Worm (Caenorhabditis elegans): ENCODE measurements around the gene nhr-257.

The nhr-257 gene

ce11 chrII:3808643-3809042 lies 44.1 kb upstream of the nhr-257 start:
- TF ChIP-seq nhr-76 (tag; optimal IDR thresholded peaks at IDR 0.05) (no peak), hlh-1 (tag; optimal IDR thresholded peaks at IDR 0.05) (no peak), unc-39 (tag; optimal IDR thresholded peaks at IDR 0.05) (no peak), ham-2 (GFP tag; optimal IDR thresholded peaks at IDR 0.05) (no peak), nhr-2 (tag; optimal IDR thresholded peaks at IDR 0.05) (no peak), bed-3 (GFP tag; optimal IDR thresholded peaks at IDR 0.05) (no peak), unc-62 (GFP tag; optimal IDR thresholded peaks at IDR 0.05) (no peak), nhr-237 (tag; optimal IDR thresholded peaks at IDR 0.05) (no peak), ceh-43 (GFP tag; optimal IDR thresholded peaks at IDR 0.05) (no peak), tbx-8 (GFP tag; optimal IDR thresholded peaks at IDR 0.05) (no peak), lin-13 (tag; optimal IDR thresholded peaks at IDR 0.05) (no peak), flh-1 (GFP tag; optimal IDR thresholded peaks at IDR 0.05) (no peak), mep-1 (tag; optimal IDR thresholded peaks at IDR 0.05) (no peak), blmp-1 (tag; optimal IDR thresholded peaks at IDR 0.05) (no peak), mab-5 (tag; optimal IDR thresholded peaks at IDR 0.05) (no peak), drap-1 (GFP tag; optimal IDR thresholded peaks at IDR 0.05) (no peak), sem-2 (GFP tag; optimal IDR thresholded peaks at IDR 0.05) (no peak), nhr-12 (tag; optimal IDR thresholded peaks at IDR 0.05) (no peak), lin-32 (GFP tag; optimal IDR thresholded peaks at IDR 0.05) (no peak)

DNA sequence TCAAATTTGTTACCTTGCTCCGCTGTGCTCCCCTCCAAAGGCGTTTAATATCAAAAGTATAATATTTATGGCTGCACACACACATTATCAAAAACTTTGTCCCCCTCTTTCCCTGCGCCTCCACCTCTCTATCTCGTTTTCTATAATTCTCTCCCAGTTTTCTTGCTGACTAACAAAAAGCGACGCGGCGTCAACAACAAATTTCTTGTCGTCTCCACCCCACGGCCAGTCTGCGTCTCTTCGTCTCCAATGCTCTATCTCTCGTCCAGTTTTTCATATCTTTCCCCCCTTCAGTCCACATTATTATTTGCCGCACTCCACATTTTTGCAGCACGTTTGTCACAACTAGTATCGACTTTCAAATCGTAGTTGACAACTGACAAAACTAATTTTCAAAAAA lies 42.2 kb upstream of the nhr-257 start:
- TF ChIP-seq snpc-4 (tag; optimal IDR thresholded peaks at IDR 0.05) = no peak
- no peak for TF ChIP-seq mls-2 (tag; optimal IDR thresholded peaks at IDR 0.05)
- TF ChIP-seq M03D4.4 (tag; optimal IDR thresholded peaks at IDR 0.05) = no peak
- TF ChIP-seq hlh-1 (tag; optimal IDR thresholded peaks at IDR 0.05) = no peak
- TF ChIP-seq cnd-1 (tag; optimal IDR thresholded peaks at IDR 0.05) = no peak
- no peak for TF ChIP-seq ham-2 (GFP tag; optimal IDR thresholded peaks at IDR 0.05)
- peak; percentile 7 for TF ChIP-seq ces-1 (GFP tag; optimal IDR thresholded peaks at IDR 0.05)
- no peak for TF ChIP-seq sptf-1 (tag; optimal IDR thresholded peaks at IDR 0.05)
- TF ChIP-seq ceh-43 (GFP tag; optimal IDR thresholded peaks at IDR 0.05) = no peak
- TF ChIP-seq unc-39 (tag; optimal IDR thresholded peaks at IDR 0.05) = no peak
- TF ChIP-seq unc-62 (GFP tag; optimal IDR thresholded peaks at IDR 0.05) = peak; percentile 38
- peak; percentile 17 for TF ChIP-seq pha-4 (tag; optimal IDR thresholded peaks at IDR 0.05)

- TF ChIP-seq lsy-2 (tag; optimal IDR thresholded peaks at IDR 0.05) (no peak), elt-1 (tag; optimal IDR thresholded peaks at IDR 0.05; ENCODE audit: borderline replicate concordance, insufficient read depth) (no peak), ceh-39 (tag; optimal IDR thresholded peaks at IDR 0.05) (no peak), nhr-12 (tag; optimal IDR thresholded peaks at IDR 0.05) (no peak), hlh-1 (tag; optimal IDR thresholded peaks at IDR 0.05) (no peak), blmp-1 (tag; optimal IDR thresholded peaks at IDR 0.05) (no peak), mep-1 (tag; optimal IDR thresholded peaks at IDR 0.05) (no peak), ces-1 (GFP tag; optimal IDR thresholded peaks at IDR 0.05) (no peak), lin-32 (GFP tag; optimal IDR thresholded peaks at IDR 0.05) (no peak), mab-5 (tag; optimal IDR thresholded peaks at IDR 0.05) (no peak), pha-4 (tag; optimal IDR thresholded peaks at IDR 0.05) (no peak), tbx-8 (GFP tag; optimal IDR thresholded peaks at IDR 0.05) (no peak), snpc-4 (tag; optimal IDR thresholded peaks at IDR 0.05) (no peak), unc-120 (tag; optimal IDR thresholded peaks at IDR 0.05; ENCODE audit: poor library complexity, severe bottlenecking) (no peak), ceh-43 (GFP tag; optimal IDR thresholded peaks at IDR 0.05) (no peak), nhr-2 (tag; optimal IDR thresholded peaks at IDR 0.05) (no peak), mls-2 (tag; optimal IDR thresholded peaks at IDR 0.05) (no peak)
Measured at ce11 chrII:3811816-3812332, 40.9 kb upstream of the nhr-257 start, which contains the start of gene lido-15. Gene lido-15 (plus strand): TSS chrII:3812282.

DNA sequence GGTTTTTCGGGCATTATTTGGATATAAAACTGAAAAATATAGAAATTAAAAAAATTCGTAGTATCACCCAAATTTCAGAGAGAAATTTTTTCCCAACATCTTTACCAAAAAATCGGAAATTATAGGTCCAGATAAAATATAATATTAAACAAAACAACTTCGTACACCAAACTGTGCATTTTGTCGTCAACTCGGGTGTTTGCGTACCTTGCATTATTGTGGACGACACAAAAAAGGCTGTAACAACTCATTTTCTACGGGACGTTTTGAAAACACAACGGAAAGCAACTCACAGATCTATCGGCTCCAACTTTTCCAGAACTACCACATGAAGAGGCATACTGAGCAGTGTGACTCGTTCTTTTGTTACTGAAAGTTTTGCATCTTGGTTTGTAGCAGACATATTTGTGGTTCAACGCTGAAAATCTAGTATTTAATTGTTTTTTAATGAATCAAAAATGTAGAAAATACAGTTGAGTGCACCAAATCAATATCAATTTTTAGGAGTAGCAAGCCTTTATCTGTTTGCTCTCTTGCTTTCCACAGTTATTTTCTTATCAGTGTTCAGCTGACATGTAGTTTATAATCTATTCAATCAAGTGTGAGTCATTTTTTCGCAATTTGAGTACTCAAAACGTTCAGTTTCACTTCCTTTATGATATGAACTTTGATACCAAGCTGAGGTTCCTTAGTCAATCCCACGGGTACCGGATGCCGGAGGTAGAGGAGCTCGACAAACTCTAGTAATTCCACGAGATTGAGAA lies 37.1 kb upstream of the nhr-257 start:
- TF ChIP-seq mep-1 (tag; optimal IDR thresholded peaks at IDR 0.05) (no peak), hlh-1 (tag; optimal IDR thresholded peaks at IDR 0.05) (no peak), cnd-1 (tag; optimal IDR thresholded peaks at IDR 0.05) (no peak)

Measured in whole organism, mixed stage, embryonic.